Worm (Caenorhabditis elegans): ENCODE measurements around the gene sru-20.

DNA sequence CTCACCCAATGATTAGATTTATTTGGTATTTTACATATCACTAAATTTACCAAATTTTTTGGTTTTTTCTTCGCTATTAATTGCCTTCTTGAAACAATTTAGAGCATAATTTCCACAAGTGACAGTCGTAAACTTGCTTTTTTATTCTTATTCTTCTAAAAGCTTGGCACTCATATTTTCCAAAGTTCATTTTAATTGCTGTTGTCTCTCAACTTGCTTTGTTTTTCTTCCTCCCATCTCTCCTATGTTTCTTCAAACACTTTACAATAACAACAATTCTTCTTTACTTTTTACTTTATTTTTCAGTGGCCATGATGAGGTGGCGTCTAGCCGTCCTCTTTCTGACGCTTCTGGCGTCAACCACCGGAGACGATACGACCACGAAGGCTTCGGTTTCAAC, 26.9 kb upstream of the sru-20 start, which contains the start of gene igdb-2:
- TF ChIP-seq T22C8.4 (GFP tag; IDR thresholded peaks at IDR 0.05) (no peak), flt-1 (GFP tag; IDR thresholded peaks at IDR 0.05) (no peak)

Measured in whole organism, midembryonic.